Worm (Caenorhabditis elegans) whole organism, young adult: ENCODE measurements around the gene pck-3.

Experiments
- dpl-1 ChIP-seq: fragments of 150-350 bp; optimal IDR thresholded peaks from 2 replicates; lab custom pipeline; 2014; ENCODE audit warnings: missing biosample characterization, missing genetic modification reagents, missing genetic modification characterization
- ekl-4 ChIP-seq: fragments of 200-800 bp; sonication (Bioruptor generic); IDR thresholded peaks from 2 replicates; pipeline ENCODE4 v1.3.6; 2022; ENCODE audit warnings: missing genetic modification reagents, missing genetic modification characterization, missing compliant biosample characterization
- ets-4 ChIP-seq: fragments of 200-800 bp; sonication (Bioruptor generic); optimal IDR thresholded peaks from 2 replicates; lab custom pipeline; 2018; ENCODE audit warnings: mild to moderate bottlenecking, missing genetic modification characterization, missing compliant biosample characterization
- fkh-3 ChIP-seq: sonication (generic microtip); optimal IDR thresholded peaks from 2 replicates; lab custom pipeline; 2016; ENCODE audit warnings: mild to moderate bottlenecking, missing genetic modification characterization, missing compliant biosample characterization
- hrde-1 ChIP-seq: sonication (generic microtip); optimal IDR thresholded peaks from 2 replicates; lab custom pipeline; 2016; ENCODE audit warnings: missing genetic modification characterization, mild to moderate bottlenecking, missing compliant biosample characterization, moderate library complexity, missing genotype, missing genetic modification reagents, borderline replicate concordance
- nfya-1 ChIP-seq: sonication (generic microtip); optimal IDR thresholded peaks from 2 replicates; lab custom pipeline; 2017; ENCODE audit warnings: antibody characterized with exemption, missing compliant biosample characterization, missing genetic modification characterization, borderline replicate concordance; ENCODE audit not compliant: insufficient read depth
- pbrm-1 ChIP-seq: fragments of 200-800 bp; sonication (Bioruptor generic); IDR thresholded peaks from 2 replicates; pipeline ENCODE4 v1.3.6; 2022; ENCODE audit warnings: missing genetic modification reagents, missing genetic modification characterization, missing compliant biosample characterization
- pha-4 ChIP-seq: fragments of 150-350 bp; sonication (generic microtip); optimal IDR thresholded peaks from 2 replicates; lab custom pipeline; 2014; ENCODE audit warnings: missing biosample characterization, missing genetic modification reagents, missing genetic modification characterization
- sdz-38 ChIP-seq: sonication (generic microtip); optimal IDR thresholded peaks from 2 replicates; lab custom pipeline; 2016; ENCODE audit warnings: missing genotype, missing genetic modification characterization, missing compliant biosample characterization
- somi-1 ChIP-seq: fragments of 200-800 bp; sonication (Bioruptor generic); optimal IDR thresholded peaks from 2 replicates; lab custom pipeline; 2018; ENCODE audit warnings: mild to moderate bottlenecking, missing genetic modification characterization, missing compliant biosample characterization
- ztf-28 ChIP-seq: fragments of 200-800 bp; sonication (Bioruptor generic); IDR thresholded peaks from 2 replicates; pipeline ENCODE4 v1.3.6; 2022; ENCODE audit warnings: missing genetic modification reagents, missing genetic modification characterization, missing compliant biosample characterization

ce11 chrIV:5917026-5917425 lies 20.6 kb downstream of the pck-3 start, which contains the start of gene dhhc-13:
- TF ChIP-seq fkh-3 (tag; lab: Kevin White, UChicago) = no peak
- no peak for TF ChIP-seq sdz-38
- no peak for TF ChIP-seq pha-4 (tag; lab: Kevin White, UChicago)
- no peak for TF ChIP-seq ztf-28 (GFP tag; lab: Robert Waterston, UW)
- TF ChIP-seq hrde-1 (tag; lab: Kevin White, UChicago) = no peak
- no peak for TF ChIP-seq dpl-1 (GFP tag; lab: Kevin White, UChicago)
- TF ChIP-seq ets-4 (GFP tag; lab: Kevin White, UChicago) = no peak
- TF ChIP-seq pbrm-1 = no peak
- TF ChIP-seq somi-1 (GFP tag; lab: Kevin White, UChicago) = no peak
- no peak for TF ChIP-seq ekl-4 (GFP tag; lab: Robert Waterston, UW)
- no peak for TF ChIP-seq nfya-1 (tag; lab: Kevin White, UChicago)
